Fruit fly (Drosophila melanogaster): ENCODE results near the gene CG12355.

The CG12355 gene

dm6 chr3L:15532368-15533030, 37.1 kb upstream of the CG12355 start (continued):
- peak; percentile 46 for TF ChIP-seq Rx (GFP tag; IDR thresholded peaks at IDR 0.05)
- no peak for TF ChIP-seq her (GFP tag; optimal IDR thresholded peaks at IDR 0.05)
- TF ChIP-seq da (GFP tag; optimal IDR thresholded peaks at IDR 0.05): no peak
- no peak for TF ChIP-seq ab (GFP tag; optimal IDR thresholded peaks at IDR 0.05)
- no peak for TF ChIP-seq hbn (GFP tag; IDR thresholded peaks at IDR 0.05; ENCODE audit: partially characterized antibody)
- peak; percentile 61 for TF ChIP-seq CG2712 (tag; optimal IDR thresholded peaks at IDR 0.05)
- no peak for TF ChIP-seq CG17612 (GFP tag; IDR thresholded peaks at IDR 0.05)
- TF ChIP-seq run (tag; optimal IDR thresholded peaks at IDR 0.05): no peak
- TF ChIP-seq btn (GFP tag; optimal IDR thresholded peaks at IDR 0.05): no peak
- no peak for TF ChIP-seq odd (GFP tag; optimal IDR thresholded peaks at IDR 0.05)
- TF ChIP-seq Sry-δ (GFP tag; optimal IDR thresholded peaks at IDR 0.05): no peak
- no peak for TF ChIP-seq E2f2 (GFP tag; IDR thresholded peaks at IDR 0.05)
- no peak for TF ChIP-seq gt (GFP tag; IDR thresholded peaks at IDR 0.05)
- peak; percentile 33 for TF ChIP-seq CG9437 (GFP tag; optimal IDR thresholded peaks at IDR 0.05)
- TF ChIP-seq dysf (GFP tag; IDR thresholded peaks at IDR 0.05): peak; percentile 68
- TF ChIP-seq repo (GFP tag; optimal IDR thresholded peaks at IDR 0.05): no peak
- no peak for TF ChIP-seq CG13775 (GFP tag; optimal IDR thresholded peaks at IDR 0.05)
- no peak for TF ChIP-seq NK7.1 (GFP tag; optimal IDR thresholded peaks at IDR 0.05)
- peak; percentile 23; the same call in 1 of the 2 replicates for TF ChIP-seq Rfx (GFP tag; IDR thresholded peaks at IDR 0.05)
- TF ChIP-seq BEAF-32 (GFP tag; optimal IDR thresholded peaks at IDR 0.05): no peak
- TF ChIP-seq jumu (GFP tag; optimal IDR thresholded peaks at IDR 0.05): no peak
- no peak for TF ChIP-seq HmgD (GFP tag; optimal IDR thresholded peaks at IDR 0.05)
- TF ChIP-seq CG4707 (GFP tag; optimal IDR thresholded peaks at IDR 0.05): no peak
- TF ChIP-seq CG1024 (GFP tag; IDR thresholded peaks at IDR 0.05): peak; percentile 29; the same call in 1 of the 2 replicates
- TF ChIP-seq MESR4 (GFP tag; optimal IDR thresholded peaks at IDR 0.05): no peak
- TF ChIP-seq TFAM (GFP tag; optimal IDR thresholded peaks at IDR 0.05): no peak
- TF ChIP-seq Camta (GFP tag; optimal IDR thresholded peaks at IDR 0.05): no peak
- TF ChIP-seq CG30020 (tag; optimal IDR thresholded peaks at IDR 0.05): no peak
- TF ChIP-seq insv (GFP tag; optimal IDR thresholded peaks at IDR 0.05): no peak
- no peak for TF ChIP-seq CG8359 (GFP tag; optimal IDR thresholded peaks at IDR 0.05; ENCODE audit: borderline replicate concordance)
- no peak for TF ChIP-seq CG1647 (GFP tag; optimal IDR thresholded peaks at IDR 0.05)
- no peak for TF ChIP-seq Doc3 (GFP tag; IDR thresholded peaks at IDR 0.05; ENCODE audit: partially characterized antibody)
- 0 out of 3 replicates have a peak, but pooled peaks have one; percentile 25 for TF ChIP-seq so (GFP tag; IDR thresholded peaks at IDR 0.05)
- TF ChIP-seq CG15696 (tag; optimal IDR thresholded peaks at IDR 0.05): no peak
- no peak for TF ChIP-seq D19A (tag; optimal IDR thresholded peaks at IDR 0.05)
- no peak for TF ChIP-seq sr (GFP tag; IDR thresholded peaks at IDR 0.05)
- no peak for TF ChIP-seq CG10321 (GFP tag; IDR thresholded peaks at IDR 0.05)
- no peak for TF ChIP-seq CG11696 (GFP tag; IDR thresholded peaks at IDR 0.05)
- TF ChIP-seq Tbp (GFP tag; optimal IDR thresholded peaks at IDR 0.05): no peak
- TF ChIP-seq B-H1 (GFP tag; IDR thresholded peaks at IDR 0.05): no peak; the same call in 2 of the 3 replicates
- no peak for TF ChIP-seq CG13424 (tag; optimal IDR thresholded peaks at IDR 0.05)
- no peak for TF ChIP-seq grn (GFP tag; optimal IDR thresholded peaks at IDR 0.05)
- TF ChIP-seq Dad (GFP tag; optimal IDR thresholded peaks at IDR 0.05): no peak
- peak; percentile 63 for TF ChIP-seq slbo (GFP tag; IDR thresholded peaks at IDR 0.05)
- TF ChIP-seq CG3847 (GFP tag; IDR thresholded peaks at IDR 0.05): no peak
- no peak for TF ChIP-seq CG8281 (tag; optimal IDR thresholded peaks at IDR 0.05)
- TF ChIP-seq nom (GFP tag; optimal IDR thresholded peaks at IDR 0.05): peak; percentile 34
- TF ChIP-seq mam (GFP tag; optimal IDR thresholded peaks at IDR 0.05): peak; percentile 36
- TF ChIP-seq CG15073 (GFP tag; optimal IDR thresholded peaks at IDR 0.05): no peak
- no peak for TF ChIP-seq CG17912 (GFP tag; optimal IDR thresholded peaks at IDR 0.05)
- peak; percentile 21 for TF ChIP-seq eyg (GFP tag; optimal IDR thresholded peaks at IDR 0.05)
